Worm (Caenorhabditis elegans): ENCODE results near the gene trxr-2.

The trxr-2 gene

ce11 chrIII:8929723-8930122, 16.2 kb downstream of the trxr-2 start, which contains the start of gene arrd-15:
Gene arrd-15, plus strand, starts transcription at chrIII:8930023.
- TF ChIP-seq unc-62 (GFP tag; optimal IDR thresholded peaks at IDR 0.05) = no peak

ce11 chrIII:8933696-8934095, 20.1 kb downstream of the trxr-2 start:
- no peak for TF ChIP-seq unc-62 (GFP tag; optimal IDR thresholded peaks at IDR 0.05)

ce11 chrIII:8934378-8934777, 20.8 kb downstream of the trxr-2 start:
- no peak for TF ChIP-seq unc-62 (GFP tag; optimal IDR thresholded peaks at IDR 0.05)

- no peak for TF ChIP-seq unc-62 (GFP tag; optimal IDR thresholded peaks at IDR 0.05)
Observed at ce11 chrIII:8937571-8937970, 24.0 kb downstream of the trxr-2 start.

ce11 chrIII:8944357-8944756, 30.8 kb downstream of the trxr-2 start, which contains the start of gene dhrr-1:
Gene dhrr-1, plus strand, starts transcription at chrIII:8944657.
- TF ChIP-seq unc-62 (GFP tag; optimal IDR thresholded peaks at IDR 0.05) = no peak

ce11 chrIII:8946285-8946684, 32.7 kb downstream of the trxr-2 start:
- TF ChIP-seq unc-62 (GFP tag; optimal IDR thresholded peaks at IDR 0.05) = no peak

ce11 chrIII:8949147-8949546, 35.6 kb downstream of the trxr-2 start:
- TF ChIP-seq unc-62 (GFP tag; optimal IDR thresholded peaks at IDR 0.05) = no peak

- no peak for TF ChIP-seq unc-62 (GFP tag; optimal IDR thresholded peaks at IDR 0.05)
Observed at ce11 chrIII:8955536-8955935, 42.0 kb downstream of the trxr-2 start.

ce11 chrIII:8956146-8956646, 42.6 kb downstream of the trxr-2 start, which contains the start of the genes ZK643.5 and ZK643.2:
Gene ZK643.5, minus strand, starts transcription at chrIII:8956196.
Gene ZK643.2, plus strand, starts transcription at chrIII:8956540.
- no peak for TF ChIP-seq unc-62 (GFP tag; optimal IDR thresholded peaks at IDR 0.05)

- TF ChIP-seq unc-62 (GFP tag; optimal IDR thresholded peaks at IDR 0.05) = no peak
Observed at ce11 chrIII:8960664-8961063, 47.1 kb downstream of the trxr-2 start, which contains the start of gene ZK643.6. Gene ZK643.6, minus strand, starts transcription at chrIII:8960764.

ce11 chrIII:8961993-8962392, 48.4 kb downstream of the trxr-2 start, which contains the start of gene grl-25:
Gene grl-25, plus strand, starts transcription at chrIII:8962293.
- TF ChIP-seq unc-62 (GFP tag; optimal IDR thresholded peaks at IDR 0.05) = no peak

- TF ChIP-seq unc-62 (GFP tag; optimal IDR thresholded peaks at IDR 0.05) = no peak
Observed at ce11 chrIII:8962475-8962874, 48.9 kb downstream of the trxr-2 start.

ce11 chrIII:8964684-8965283, 51.2 kb downstream of the trxr-2 start:
- TF ChIP-seq unc-62 (GFP tag; optimal IDR thresholded peaks at IDR 0.05) = no peak

Data from whole organism, dauer.